Worm (Caenorhabditis elegans): ENCODE data around the gene mlt-8.

- no peak for TF ChIP-seq nhr-11 (tag; optimal IDR thresholded peaks at IDR 0.05)
- no peak for TF ChIP-seq unc-3 (GFP tag; conservative IDR thresholded peaks at IDR 0.05)
- no peak for TF ChIP-seq unc-3 (tag; optimal IDR thresholded peaks at IDR 0.05)
- TF ChIP-seq nfya-1 (tag; optimal IDR thresholded peaks at IDR 0.05): no peak
- no peak for TF ChIP-seq ama-1 (optimal IDR thresholded peaks at IDR 0.05)
- no peak for TF ChIP-seq pat-9 (tag; optimal IDR thresholded peaks at IDR 0.05)
- no peak for TF ChIP-seq fkh-6 (tag; optimal IDR thresholded peaks at IDR 0.05)
- no peak for TF ChIP-seq sox-2 (GFP tag; IDR thresholded peaks at IDR 0.05)
Measured at ce11 chrII:572010-572409, at the start of gene mlt-8.

Data from whole organism, late embryonic.